Worm (Caenorhabditis elegans) whole organism, midembryonic: ENCODE measurements around the gene T10D4.7.
"Not testable (repeated sequence)": the region's sequence is repeated elsewhere in the genome, so short reads cannot be mapped to it uniquely, and the experiment has no call there.

Experiments
- T22C8.4 ChIP-seq: fragments of 200-800 bp; sonication (Bioruptor generic); IDR thresholded peaks from 2 replicates; pipeline ENCODE4 v1.3.6; 2022; ENCODE audit warnings: missing genetic modification characterization, missing compliant biosample characterization
- cog-1 ChIP-seq: sonication (generic microtip); optimal IDR thresholded peaks from 2 replicates; lab custom pipeline; 2016; ENCODE audit warnings: missing genetic modification characterization, missing compliant biosample characterization
- flt-1 ChIP-seq: fragments of 200-800 bp; sonication (Bioruptor generic); IDR thresholded peaks from 2 replicates; pipeline ENCODE4 v1.3.6; 2022; ENCODE audit warnings: missing genetic modification characterization, missing compliant biosample characterization
- med-1 ChIP-seq: sonication (generic microtip); optimal IDR thresholded peaks from 2 replicates; lab custom pipeline; 2017; ENCODE audit warnings: missing genetic modification characterization, mild to moderate bottlenecking, missing compliant biosample characterization, antibody characterized with exemption, missing genetic modification reagents; ENCODE audit not compliant: insufficient read depth
- ref-1 ChIP-seq: fragments of 200-800 bp; sonication (Bioruptor generic); conservative IDR thresholded peaks from 2 replicates; pipeline ENCODE4 v1.3.6; 2022; ENCODE audit warnings: missing genetic modification reagents, missing genetic modification characterization, missing compliant biosample characterization
- tab-1 ChIP-seq: fragments of 200-800 bp; sonication (Bioruptor generic); IDR thresholded peaks from 2 replicates; pipeline ENCODE4 v1.3.6; 2022; ENCODE audit warnings: missing genetic modification characterization, missing compliant biosample characterization
- ztf-23 ChIP-seq: fragments of 200-800 bp; sonication (Bioruptor generic); IDR thresholded peaks from 2 replicates; pipeline ENCODE4 v1.3.6; 2022; ENCODE audit warnings: missing genetic modification reagents, missing genetic modification characterization, missing compliant biosample characterization

ce11 chrII:3144552-3144951 lies 27.0 kb downstream of the T10D4.7 start, which contains the start of gene sri-43:
- TF ChIP-seq ref-1 (GFP tag; lab: Robert Waterston, UW); med-1; flt-1 (GFP tag; lab: Robert Waterston, UW); ztf-23; tab-1 (GFP tag; lab: Robert Waterston, UW); T22C8.4 (GFP tag; lab: Robert Waterston, UW); cog-1 (tag; lab: Kevin White, UChicago): not testable (repeated sequence)
